Fruit fly (Drosophila melanogaster) whole organism, pupa: ENCODE data around the gene Art1.

Experiments used
- CG14655 ChIP-seq: fragments of 200-800 bp; sonication (Bioruptor generic); optimal IDR thresholded peaks from 3 replicates; lab custom pipeline; 2017; ENCODE audit warnings: mild to moderate bottlenecking, missing biosample characterization, missing genetic modification reagents, missing genetic modification characterization
- CG17806 ChIP-seq: fragments of 200-800 bp; sonication (Bioruptor generic); optimal IDR thresholded peaks from 2 replicates; lab custom pipeline; 2018; ENCODE audit warnings: missing biosample characterization, mild to moderate bottlenecking, missing genetic modification characterization, moderate library complexity
- CG32121 ChIP-seq: fragments of 200-800 bp; sonication (Bioruptor generic); IDR thresholded peaks from 2 replicates; pipeline ENCODE4 v1.3.6; 2022; ENCODE audit warnings: missing biosample characterization, missing genetic modification characterization
- CG4496 ChIP-seq: fragments of 200-800 bp; sonication (Bioruptor generic); IDR thresholded peaks from 3 replicates; pipeline ENCODE4 v1.3.6; 2022; ENCODE audit warnings: missing biosample characterization, missing genetic modification characterization
- CG8159 ChIP-seq: fragments of 200-800 bp; sonication (Bioruptor generic); optimal IDR thresholded peaks from 3 replicates; lab custom pipeline; 2018; ENCODE audit warnings: missing biosample characterization, mild to moderate bottlenecking, missing genetic modification characterization, moderate library complexity
- CG8301 ChIP-seq: fragments of 200-800 bp; sonication (Bioruptor generic); optimal IDR thresholded peaks from 2 replicates; lab custom pipeline; 2018; ENCODE audit warnings: missing biosample characterization, mild to moderate bottlenecking, missing genetic modification characterization
- CG9948 ChIP-seq: fragments of 200-800 bp; sonication (Bioruptor generic); optimal IDR thresholded peaks from 2 replicates; lab custom pipeline; 2018; ENCODE audit warnings: missing biosample characterization, mild to moderate bottlenecking, missing genetic modification characterization, moderate library complexity
- D1 ChIP-seq: fragments of 200-800 bp; sonication (Bioruptor generic); optimal IDR thresholded peaks from 2 replicates; lab custom pipeline; 2018; ENCODE audit warnings: missing biosample characterization, mild to moderate bottlenecking, missing genetic modification characterization, moderate library complexity
- EcR ChIP-seq: fragments of 200-800 bp; sonication (Bioruptor generic); optimal IDR thresholded peaks from 3 replicates; lab custom pipeline; 2019; ENCODE audit warnings: missing biosample characterization, missing genetic modification characterization, mild to moderate bottlenecking, moderate library complexity, missing genetic modification reagents
- Pif1A ChIP-seq: fragments of 200-800 bp; sonication (Bioruptor generic); optimal IDR thresholded peaks from 3 replicates; lab custom pipeline; 2016; ENCODE audit warnings: missing biosample characterization, missing genetic modification characterization
- Pif1B ChIP-seq: fragments of 200-800 bp; sonication (Bioruptor generic); optimal IDR thresholded peaks from 3 replicates; lab custom pipeline; 2016; ENCODE audit warnings: missing biosample characterization, missing genetic modification characterization
- Snoo ChIP-seq: fragments of 200-800 bp; sonication (Bioruptor generic); optimal IDR thresholded peaks from 3 replicates; lab custom pipeline; 2017; ENCODE audit warnings: missing biosample characterization, mild to moderate bottlenecking, missing genetic modification characterization, inconsistent platforms
- gl ChIP-seq: fragments of 200-800 bp; sonication (Bioruptor generic); optimal IDR thresholded peaks from 2 replicates; lab custom pipeline; 2018; ENCODE audit warnings: missing biosample characterization, mild to moderate bottlenecking, missing genetic modification characterization
- rn ChIP-seq: fragments of 200-800 bp; sonication (Bioruptor generic); IDR thresholded peaks from 2 replicates; pipeline ENCODE4 v1.3.6; 2022; ENCODE audit warnings: missing biosample characterization, missing genetic modification characterization

dm6 chr3R:10775246-10775645 lies 12.8 kb downstream of the Art1 start:
- TF ChIP-seq EcR (GFP tag; lab: Kevin White, UChicago) (no peak), CG32121 (GFP tag; lab: Robert Waterston, UW) (peak; percentile 55; the same call in 1 of the 2 replicates), CG4496 (GFP tag; lab: Robert Waterston, UW) (peak; percentile 88), CG8301 (tag; lab: Kevin White, UChicago) (no peak), Snoo (tag; lab: Kevin White, UChicago) (no peak), CG9948 (no peak), Pif1A (no peak), D1 (no peak), CG8159 (tag; lab: Kevin White, UChicago) (no peak), CG17806 (tag; lab: Kevin White, UChicago) (no peak), gl (tag; lab: Kevin White, UChicago) (no peak), rn (GFP tag; lab: Robert Waterston, UW) (no peak), CG14655 (GFP tag; lab: Kevin White, UChicago) (no peak), Pif1B (GFP tag; lab: Kevin White, UChicago) (peak; percentile 51)
